Worm (Caenorhabditis elegans): Measurements from ENCODE around the gene ZK637.4.

ce11 chrIII:8885150-8885549, 8.4 kb upstream of the ZK637.4 start, which contains the start of gene svop-1:
- TF ChIP-seq unc-39 (tag; optimal IDR thresholded peaks at IDR 0.05) (no peak), mdl-1 (tag; optimal IDR thresholded peaks at IDR 0.05) (no peak), mab-5 (tag; optimal IDR thresholded peaks at IDR 0.05) (no peak), blmp-1 (tag; optimal IDR thresholded peaks at IDR 0.05; ENCODE audit: insufficient read depth) (no peak), ama-1 (optimal IDR thresholded peaks at IDR 0.05) (no peak), unc-55 (GFP tag; optimal IDR thresholded peaks at IDR 0.05) (no peak), nhr-23 (tag; optimal IDR thresholded peaks at IDR 0.05) (no peak), Y55F3AM.14 (GFP tag; optimal IDR thresholded peaks at IDR 0.05) (no peak), skn-1 (tag; optimal IDR thresholded peaks at IDR 0.05) (no peak), ceh-16 (tag; optimal IDR thresholded peaks at IDR 0.05) (no peak)
